Worm (Caenorhabditis elegans): ENCODE results near the gene chil-13.

DNA sequence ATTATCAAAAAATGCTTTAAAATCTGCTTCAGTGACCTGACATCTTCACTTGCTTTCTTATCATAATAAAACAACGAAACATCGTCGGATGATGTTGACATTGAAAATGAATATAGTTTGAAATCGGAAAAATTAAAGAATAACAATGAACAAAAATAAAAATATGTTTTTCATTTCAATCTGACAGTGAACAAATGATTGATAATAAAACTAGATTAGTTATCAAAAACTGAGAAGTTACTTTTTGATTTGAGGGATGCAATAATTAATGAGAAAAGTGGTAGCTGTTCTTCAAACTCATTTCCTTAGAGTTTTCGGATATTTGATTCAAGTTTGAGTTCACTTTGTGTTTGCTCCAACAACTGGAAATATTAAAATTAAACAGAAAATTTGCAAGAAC is 5.4 kb upstream of the chil-13 start, which contains the start of gene chil-15:
- no peak for TF ChIP-seq pax-1 (tag; optimal IDR thresholded peaks at IDR 0.05)
- TF ChIP-seq hlh-30 (tag; optimal IDR thresholded peaks at IDR 0.05; ENCODE audit: insufficient read depth), result no peak
- no peak for TF ChIP-seq sox-2 (GFP tag; IDR thresholded peaks at IDR 0.05)
- no peak for TF ChIP-seq hlh-15 (tag; optimal IDR thresholded peaks at IDR 0.05)
